Fruit fly (Drosophila melanogaster) Kc167 (cell line): ENCODE results near the gene sky.

Experiments
- Sin3A ChIP-seq: fragments of >200 bp; optimal IDR thresholded peaks from 2 replicates; lab custom pipeline; 2018; ENCODE audit warnings: missing external identifiers
- h ChIP-seq: fragments of >200 bp; optimal IDR thresholded peaks from 3 replicates; lab custom pipeline; 2018; ENCODE audit warnings: missing external identifiers
- psq ChIP-seq: fragments of >200 bp; optimal IDR thresholded peaks from 2 replicates; lab custom pipeline; 2017; ENCODE audit warnings: missing external identifiers

DNA sequence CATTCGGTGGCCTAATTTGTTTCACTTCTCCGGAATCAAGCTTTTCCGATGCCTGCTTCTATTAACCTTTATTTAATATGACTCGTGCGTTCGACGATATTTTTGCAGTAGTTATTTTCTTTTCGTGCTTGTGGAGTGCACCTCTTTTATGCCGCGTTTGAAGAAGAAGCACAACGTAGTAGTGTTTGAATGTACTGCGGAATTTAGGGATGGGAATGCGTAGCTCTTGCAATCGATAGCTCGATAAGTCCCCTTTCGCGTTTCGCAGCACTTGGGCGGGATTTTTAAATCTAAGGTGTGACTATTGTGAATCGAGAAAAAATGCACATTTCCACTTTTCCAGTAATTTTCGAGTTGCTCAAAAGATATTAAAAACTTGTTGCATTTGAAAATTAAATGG, at the start of gene sky, which contains the start of gene CG43739:
- TF ChIP-seq Sin3A (lab: Kevin White, UChicago) (no peak), psq (lab: Kevin White, UChicago) (no peak), h (lab: Kevin White, UChicago) (no peak)
